Worm (Caenorhabditis elegans) whole organism, mixed stage, embryonic: Measurements from ENCODE around the gene ptr-14.

ENCODE experiments used
- M03D4.4 ChIP-seq: sonication (generic microtip); optimal IDR thresholded peaks from 2 replicates; lab custom pipeline; 2017; ENCODE audit warnings: mild to moderate bottlenecking, missing genetic modification characterization, missing compliant biosample characterization
- blmp-1 ChIP-seq: fragments of 150-350 bp; optimal IDR thresholded peaks from 2 replicates; lab custom pipeline; 2014; ENCODE audit warnings: missing biosample characterization, missing genetic modification characterization
- ces-1 ChIP-seq: fragments of 150-350 bp; optimal IDR thresholded peaks from 2 replicates; lab custom pipeline; 2014; ENCODE audit warnings: missing biosample characterization, missing genetic modification reagents, missing genetic modification characterization
- elt-3 ChIP-seq: fragments of 150-350 bp; optimal IDR thresholded peaks from 2 replicates; lab custom pipeline; 2014; ENCODE audit warnings: missing biosample characterization, missing genetic modification characterization
- lin-13 ChIP-seq: fragments of 150-350 bp; optimal IDR thresholded peaks from 2 replicates; lab custom pipeline; 2014; ENCODE audit warnings: missing biosample characterization, missing genetic modification characterization
- mab-5 ChIP-seq: fragments of 150-350 bp; optimal IDR thresholded peaks from 2 replicates; lab custom pipeline; 2014; ENCODE audit warnings: missing biosample characterization, missing genetic modification characterization
- mls-2 ChIP-seq: sonication (generic microtip); optimal IDR thresholded peaks from 2 replicates; lab custom pipeline; 2016; ENCODE audit warnings: mild to moderate bottlenecking, missing genetic modification characterization, moderate library complexity, missing compliant biosample characterization
- nhr-28 ChIP-seq: fragments of 150-350 bp; optimal IDR thresholded peaks from 2 replicates; lab custom pipeline; 2014; ENCODE audit warnings: missing biosample characterization, missing genetic modification characterization
- snpc-4 ChIP-seq: fragments of 150-350 bp; optimal IDR thresholded peaks from 2 replicates; lab custom pipeline; 2014; ENCODE audit warnings: missing biosample characterization, missing genetic modification characterization
- unc-39 ChIP-seq: fragments of 150-350 bp; optimal IDR thresholded peaks from 2 replicates; lab custom pipeline; 2014; ENCODE audit warnings: missing biosample characterization, missing genetic modification characterization
- unc-62 ChIP-seq: fragments of 150-350 bp; optimal IDR thresholded peaks from 2 replicates; lab custom pipeline; 2014; ENCODE audit warnings: missing biosample characterization, missing genetic modification reagents, missing genetic modification characterization

ce11 chrIV:10661760-10662159, 46.5 kb downstream of the ptr-14 start, which contains the start of gene fmo-1:
- TF ChIP-seq mab-5 (tag; lab: Kevin White, UChicago) (no peak), snpc-4 (tag; lab: Kevin White, UChicago) (no peak), nhr-28 (no peak), unc-39 (tag; lab: Kevin White, UChicago) (no peak), mls-2 (tag; lab: Kevin White, UChicago) (no peak), ces-1 (GFP tag; lab: Kevin White, UChicago) (no peak), elt-3 (tag; lab: Kevin White, UChicago) (no peak), unc-62 (GFP tag; lab: Kevin White, UChicago) (no peak), blmp-1 (no peak), M03D4.4 (no peak), lin-13 (no peak)
